Worm (Caenorhabditis elegans) whole organism, L4 larva: ENCODE data around the gene T09F5.20.

Source experiments
- R02D3.7 ChIP-seq: fragments of 150-350 bp; sonication (generic microtip); optimal IDR thresholded peaks from 3 replicates; lab custom pipeline; 2014; ENCODE audit warnings: missing biosample characterization, missing genetic modification characterization
- Y48G9A.11 ChIP-seq: fragments of 200-800 bp; sonication (Bioruptor generic); IDR thresholded peaks from 2 replicates; pipeline ENCODE4 v1.3.6; 2022; ENCODE audit warnings: missing genetic modification reagents, missing genetic modification characterization, missing compliant biosample characterization
- ama-1 ChIP-seq: fragments of 150-350 bp; optimal IDR thresholded peaks from 2 replicates; lab custom pipeline; 2014; ENCODE audit warnings: inconsistent platforms, mixed read lengths
- daf-12 ChIP-seq: fragments of 150-350 bp; optimal IDR thresholded peaks from 2 replicates; lab custom pipeline; 2014; ENCODE audit warnings: missing biosample characterization, missing genetic modification reagents, missing genetic modification characterization
- fos-1 ChIP-seq: fragments of 150-350 bp; optimal IDR thresholded peaks from 2 replicates; lab custom pipeline; 2014; ENCODE audit warnings: missing biosample characterization, missing genetic modification characterization
- hlh-30 ChIP-seq: sonication (generic microtip); optimal IDR thresholded peaks from 2 replicates; lab custom pipeline; 2017; ENCODE audit warnings: antibody characterized with exemption, mild to moderate bottlenecking, missing genetic modification characterization, missing compliant biosample characterization; ENCODE audit not compliant: insufficient read depth
- mdl-1 ChIP-seq, 2 experiments: fragments of 150-350 bp in 1 of 2; sonication (generic microtip) in 1 of 2; optimal IDR thresholded peaks; 2 replicates each; lab custom pipeline; 2014 to 2017; ENCODE audit warnings: missing biosample characterization in 2 of 2, missing genetic modification characterization in 2 of 2
- nhr-237 ChIP-seq: sonication (generic microtip); optimal IDR thresholded peaks from 2 replicates; lab custom pipeline; 2017; ENCODE audit warnings: missing biosample characterization, missing genetic modification characterization
- nhr-25 ChIP-seq: sonication (generic microtip); optimal IDR thresholded peaks from 2 replicates; lab custom pipeline; 2017; ENCODE audit warnings: missing genetic modification characterization, mild to moderate bottlenecking, missing compliant biosample characterization, antibody characterized with exemption, moderate library complexity, borderline replicate concordance; ENCODE audit not compliant: insufficient read depth
- nhr-48 ChIP-seq: sonication (generic microtip); optimal IDR thresholded peaks from 2 replicates; lab custom pipeline; 2016; ENCODE audit warnings: mild to moderate bottlenecking, missing genetic modification characterization, missing compliant biosample characterization
- nhr-76 ChIP-seq: fragments of 150-350 bp; optimal IDR thresholded peaks from 2 replicates; lab custom pipeline; 2014; ENCODE audit warnings: missing biosample characterization, missing genetic modification characterization
- sdz-12 ChIP-seq: fragments of 200-800 bp; sonication (Bioruptor generic); optimal IDR thresholded peaks from 2 replicates; lab custom pipeline; 2018; ENCODE audit warnings: mild to moderate bottlenecking, missing genetic modification characterization, missing compliant biosample characterization
- unc-62 ChIP-seq, 3 experiments: fragments of 150-350 bp in 1 of 3; sonication (generic microtip); optimal IDR thresholded peaks in 2 of 3; peaks in 1 of 3; 1 replicate in 1 of 3; 2 replicates in 2 of 3; lab custom pipeline; 2014 to 2017; ENCODE audit warnings: missing biosample characterization in 3 of 3, missing genetic modification characterization in 3 of 3, missing genetic modification reagents in 3 of 3, missing genotype in 1 of 3
- vab-7 ChIP-seq: fragments of 200-800 bp; sonication (Bioruptor generic); IDR thresholded peaks from 2 replicates; pipeline ENCODE4 v1.3.6; 2022; ENCODE audit warnings: missing genetic modification reagents, missing genetic modification characterization, missing compliant biosample characterization

ce11 chrV:15187083-15188057 is 39.7 kb upstream of the T09F5.20 start, which contains the start of the genes cyn-7 and bath-36:
- TF ChIP-seq ama-1 (lab: Kevin White, UChicago) (no peak), sdz-12 (GFP tag; lab: Kevin White, UChicago) (no peak), fos-1 (no peak), daf-12 (tag; lab: Kevin White, UChicago) (no peak), vab-7 (GFP tag; lab: Robert Waterston, UW) (no peak), Y48G9A.11 (GFP tag; lab: Robert Waterston, UW) (no peak), nhr-76 (tag; lab: Kevin White, UChicago) (no peak), unc-62 (GFP tag; optimal IDR thresholded peaks at IDR 0.05 in 1 of 2; lab: Kevin White, UChicago) (no peak), unc-62 (tag; optimal IDR thresholded peaks at IDR 0.05; lab: Kevin White, UChicago) (no peak), hlh-30 (peak; percentile 20), nhr-25 (tag; lab: Kevin White, UChicago) (peak; percentile 33), nhr-48 (tag; lab: Kevin White, UChicago) (peak; percentile 75), nhr-237 (tag; lab: Kevin White, UChicago) (no peak), R02D3.7 (tag; lab: Kevin White, UChicago) (no peak), mdl-1 (tag; optimal IDR thresholded peaks at IDR 0.05; lab: Kevin White, UChicago) (peak in 1 of 2 experiments; percentile 55)
